Worm (Caenorhabditis elegans): ENCODE data around the gene srw-23.

DNA sequence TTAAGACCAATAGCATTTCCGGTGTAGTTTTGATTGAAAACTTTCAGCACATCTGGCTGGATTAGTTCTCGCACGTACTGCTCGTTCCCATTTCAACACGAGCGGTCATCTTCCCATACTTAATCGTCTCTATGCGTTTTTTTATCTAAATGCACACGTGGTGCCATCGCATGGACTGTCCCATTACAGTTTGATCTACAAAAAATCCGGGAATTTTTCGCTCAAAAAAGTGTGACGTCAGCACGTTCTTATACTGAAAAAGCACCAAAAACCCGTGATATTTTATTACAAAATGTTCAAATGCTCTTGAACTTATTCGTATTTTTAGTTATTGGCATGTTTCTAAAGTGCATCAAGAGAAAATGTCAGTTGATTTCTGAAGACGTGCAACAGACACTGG lies 48.2 kb downstream of the srw-23 start, which contains the start of gene Y102A5C.4:
- TF ChIP-seq jun-1 (tag; optimal IDR thresholded peaks at IDR 0.05) (no peak), daf-12 (tag; optimal IDR thresholded peaks at IDR 0.05) (no peak), ZK546.5 (tag; optimal IDR thresholded peaks at IDR 0.05) (no peak), F10B5.3 (tag; optimal IDR thresholded peaks at IDR 0.05) (no peak), nhr-28 (tag; optimal IDR thresholded peaks at IDR 0.05) (no peak)

Data from whole organism, L4 larva.